Worm (Caenorhabditis elegans): ENCODE results near the gene nhr-281.

nhr-281 gene

ce11 chrX:14125870-14126269 lies 12.6 kb upstream of the nhr-281 start, which contains the start of gene F28H6.6:
TSS of gene F28H6.6 (minus strand) at chrX:14125879.
- TF ChIP-seq tbx-37 (GFP tag; conservative IDR thresholded peaks at IDR 0.05) (no peak), sea-1 (GFP tag; conservative IDR thresholded peaks at IDR 0.05) (no peak), ets-7 (tag; optimal IDR thresholded peaks at IDR 0.05) (no peak)

ce11 chrX:14118762-14119161 lies 5.5 kb upstream of the nhr-281 start:
- TF ChIP-seq ama-1 (optimal IDR thresholded peaks at IDR 0.05) (no peak), F13C5.2 (tag; optimal IDR thresholded peaks at IDR 0.05) (no peak), hmbx-1 (tag; optimal IDR thresholded peaks at IDR 0.05) (no peak), hnd-1 (tag; optimal IDR thresholded peaks at IDR 0.05) (no peak), sea-1 (GFP tag; conservative IDR thresholded peaks at IDR 0.05) (no peak)

- TF ChIP-seq hmg-4 (GFP tag; optimal IDR thresholded peaks at IDR 0.05) = peak; percentile 96
- peak; percentile 98 for TF ChIP-seq tbx-37 (GFP tag; conservative IDR thresholded peaks at IDR 0.05)
- peak; percentile 95 for TF ChIP-seq F13C5.2 (tag; optimal IDR thresholded peaks at IDR 0.05)
- TF ChIP-seq aly-1 (tag; optimal IDR thresholded peaks at IDR 0.05) = peak; percentile 93
- peak; percentile 97 for TF ChIP-seq flt-1 (GFP tag; IDR thresholded peaks at IDR 0.05)
- TF ChIP-seq ceh-13 (GFP tag; optimal IDR thresholded peaks at IDR 0.05) = peak; percentile 95
- TF ChIP-seq ama-1 (optimal IDR thresholded peaks at IDR 0.05) = no peak
- TF ChIP-seq hnd-1 (tag; optimal IDR thresholded peaks at IDR 0.05) = peak; percentile 90
- peak; percentile 90 for TF ChIP-seq ets-7 (tag; optimal IDR thresholded peaks at IDR 0.05)
- TF ChIP-seq hmbx-1 (tag; optimal IDR thresholded peaks at IDR 0.05) = peak; percentile 85
- TF ChIP-seq tra-4 (tag; optimal IDR thresholded peaks at IDR 0.05) = peak; percentile 87
- peak; percentile 96 for TF ChIP-seq tbx-11 (GFP tag; IDR thresholded peaks at IDR 0.05)
- TF ChIP-seq sea-1 (GFP tag; conservative IDR thresholded peaks at IDR 0.05) = peak; percentile 95
- peak; percentile 93 for TF ChIP-seq B0310.2 (tag; optimal IDR thresholded peaks at IDR 0.05)
- peak; percentile 98 for TF ChIP-seq pes-1 (GFP tag; IDR thresholded peaks at IDR 0.05)
- TF ChIP-seq scrt-1 (GFP tag; IDR thresholded peaks at IDR 0.05) = peak; percentile 97
- peak; percentile 95 for TF ChIP-seq ceh-36 (tag; optimal IDR thresholded peaks at IDR 0.05)
These were observed 2.4 kb upstream of the nhr-281 start, which contains the start of gene F28H6.7 for ce11 chrX:14115480-14116161. TSS of gene F28H6.7 (plus strand) at chrX:14116111.

- TF ChIP-seq tbx-37 (GFP tag; conservative IDR thresholded peaks at IDR 0.05) (no peak), ama-1 (optimal IDR thresholded peaks at IDR 0.05) (no peak), ceh-13 (GFP tag; optimal IDR thresholded peaks at IDR 0.05) (no peak), ceh-36 (tag; optimal IDR thresholded peaks at IDR 0.05) (no peak), scrt-1 (GFP tag; IDR thresholded peaks at IDR 0.05) (no peak), flt-1 (GFP tag; IDR thresholded peaks at IDR 0.05) (no peak), tbx-11 (GFP tag; IDR thresholded peaks at IDR 0.05) (no peak), F13C5.2 (tag; optimal IDR thresholded peaks at IDR 0.05) (no peak), hmg-4 (GFP tag; optimal IDR thresholded peaks at IDR 0.05) (no peak), sea-1 (GFP tag; conservative IDR thresholded peaks at IDR 0.05) (no peak), B0310.2 (tag; optimal IDR thresholded peaks at IDR 0.05) (no peak), hnd-1 (tag; optimal IDR thresholded peaks at IDR 0.05) (no peak), ets-7 (tag; optimal IDR thresholded peaks at IDR 0.05) (no peak)
These were observed 5.0 kb downstream of the nhr-281 start, which contains the start of gene F16B12.7 for ce11 chrX:14108245-14108644. TSS of gene F16B12.7 (plus strand) at chrX:14108545.

ce11 chrX:14102474-14102873 lies 10.8 kb downstream of the nhr-281 start:
- TF ChIP-seq ceh-13 (GFP tag; optimal IDR thresholded peaks at IDR 0.05) (no peak), ceh-36 (tag; optimal IDR thresholded peaks at IDR 0.05) (no peak), pes-1 (GFP tag; IDR thresholded peaks at IDR 0.05) (no peak), sea-1 (GFP tag; conservative IDR thresholded peaks at IDR 0.05) (no peak), hmbx-1 (tag; optimal IDR thresholded peaks at IDR 0.05) (no peak), F13C5.2 (tag; optimal IDR thresholded peaks at IDR 0.05) (no peak), hmg-4 (GFP tag; optimal IDR thresholded peaks at IDR 0.05) (no peak)

ce11 chrX:14101986-14102385 lies 11.3 kb downstream of the nhr-281 start, which contains the start of gene F16B12.6:
TSS of gene F16B12.6 (plus strand) at chrX:14102316.
- peak; percentile 57 for TF ChIP-seq F13C5.2 (tag; optimal IDR thresholded peaks at IDR 0.05)
- TF ChIP-seq sea-1 (GFP tag; conservative IDR thresholded peaks at IDR 0.05) = no peak
- no peak for TF ChIP-seq ceh-13 (GFP tag; optimal IDR thresholded peaks at IDR 0.05)
- TF ChIP-seq hmg-4 (GFP tag; optimal IDR thresholded peaks at IDR 0.05) = peak; percentile 45

ce11 chrX:14098618-14099118 lies 14.6 kb downstream of the nhr-281 start, which contains the start of gene F16B12.4:
TSS of gene F16B12.4 (minus strand) at chrX:14098668.
- TF ChIP-seq ceh-13 (GFP tag; optimal IDR thresholded peaks at IDR 0.05) (no peak), hmg-4 (GFP tag; optimal IDR thresholded peaks at IDR 0.05) (peak; percentile 4)

- TF ChIP-seq ceh-13 (GFP tag; optimal IDR thresholded peaks at IDR 0.05) = no peak
- no peak for TF ChIP-seq hmbx-1 (tag; optimal IDR thresholded peaks at IDR 0.05)
- no peak for TF ChIP-seq flt-1 (GFP tag; IDR thresholded peaks at IDR 0.05)
- no peak for TF ChIP-seq tra-4 (tag; optimal IDR thresholded peaks at IDR 0.05)
- TF ChIP-seq hmg-4 (GFP tag; optimal IDR thresholded peaks at IDR 0.05) = no peak
- no peak for TF ChIP-seq hnd-1 (tag; optimal IDR thresholded peaks at IDR 0.05)
- no peak for TF ChIP-seq tbx-11 (GFP tag; IDR thresholded peaks at IDR 0.05)
- no peak for TF ChIP-seq scrt-1 (GFP tag; IDR thresholded peaks at IDR 0.05)
- TF ChIP-seq ama-1 (optimal IDR thresholded peaks at IDR 0.05) = no peak
- no peak for TF ChIP-seq tbx-37 (GFP tag; conservative IDR thresholded peaks at IDR 0.05)
- TF ChIP-seq B0310.2 (tag; optimal IDR thresholded peaks at IDR 0.05) = no peak
- no peak for TF ChIP-seq pes-1 (GFP tag; IDR thresholded peaks at IDR 0.05)
- TF ChIP-seq ets-7 (tag; optimal IDR thresholded peaks at IDR 0.05) = no peak
- no peak for TF ChIP-seq aly-1 (tag; optimal IDR thresholded peaks at IDR 0.05)
- TF ChIP-seq F13C5.2 (tag; optimal IDR thresholded peaks at IDR 0.05) = no peak
- no peak for TF ChIP-seq ceh-36 (tag; optimal IDR thresholded peaks at IDR 0.05)
- TF ChIP-seq sea-1 (GFP tag; conservative IDR thresholded peaks at IDR 0.05) = no peak
These were observed 22.3 kb downstream of the nhr-281 start for ce11 chrX:14090990-14091389.
